Fruit fly (Drosophila melanogaster) whole organism, prepupa: ENCODE data around the gene CG14079.

Experiments
- Blimp-1 ChIP-seq: fragments of 200-800 bp; sonication (Bioruptor generic); optimal IDR thresholded peaks from 3 replicates; lab custom pipeline; 2017; ENCODE audit warnings: missing biosample characterization, missing genetic modification characterization, mild to moderate bottlenecking, moderate library complexity, missing genetic modification reagents
- CG10631 ChIP-seq: fragments of 200-800 bp; sonication (Bioruptor generic); optimal IDR thresholded peaks from 2 replicates; lab custom pipeline; 2016; ENCODE audit warnings: missing biosample characterization, missing genetic modification characterization
- CG10669 ChIP-seq: fragments of 200-800 bp; sonication (Bioruptor generic); optimal IDR thresholded peaks from 3 replicates; lab custom pipeline; 2018; ENCODE audit warnings: missing biosample characterization, mild to moderate bottlenecking, missing genetic modification characterization, moderate library complexity
- CG11294 ChIP-seq: fragments of 200-800 bp; sonication (Bioruptor generic); IDR thresholded peaks from 2 replicates; pipeline ENCODE4 v1.3.6; 2022; ENCODE audit warnings: missing biosample characterization, missing genetic modification characterization
- CG11762 ChIP-seq: fragments of 200-800 bp; sonication (Bioruptor generic); optimal IDR thresholded peaks from 3 replicates; lab custom pipeline; 2016; ENCODE audit warnings: missing biosample characterization, missing genetic modification characterization; ENCODE audit not compliant: insufficient read depth
- CG15336 ChIP-seq: fragments of 200-800 bp; sonication (Bioruptor generic); IDR thresholded peaks from 2 replicates; pipeline ENCODE4 v1.3.6; 2022; ENCODE audit warnings: missing biosample characterization, missing genetic modification characterization
- CG16779 ChIP-seq: fragments of 200-800 bp; sonication (Bioruptor generic); optimal IDR thresholded peaks from 3 replicates; lab custom pipeline; 2017; ENCODE audit warnings: missing biosample characterization, mild to moderate bottlenecking, missing genetic modification characterization
- CG3032 ChIP-seq: fragments of 200-800 bp; optimal IDR thresholded peaks from 2 replicates; lab custom pipeline; 2019; ENCODE audit warnings: missing biosample characterization, mild to moderate bottlenecking, missing genetic modification characterization, moderate library complexity
- CG31627 ChIP-seq: fragments of 200-800 bp; sonication (Bioruptor generic); optimal IDR thresholded peaks from 3 replicates; lab custom pipeline; 2016; ENCODE audit warnings: missing biosample characterization, missing genetic modification characterization
- CG32006 ChIP-seq: fragments of 200-800 bp; sonication (Bioruptor generic); optimal IDR thresholded peaks from 3 replicates; lab custom pipeline; 2017; ENCODE audit warnings: missing biosample characterization, mild to moderate bottlenecking, missing genetic modification characterization
- CG34406 ChIP-seq: fragments of 200-800 bp; sonication (Bioruptor generic); optimal IDR thresholded peaks from 3 replicates; lab custom pipeline; 2016; ENCODE audit warnings: missing biosample characterization, missing genetic modification characterization
- CG4318 ChIP-seq: fragments of 200-800 bp; sonication (Bioruptor generic); optimal IDR thresholded peaks from 3 replicates; lab custom pipeline; 2017; ENCODE audit warnings: missing biosample characterization, mild to moderate bottlenecking, missing genetic modification characterization
- CG6163 ChIP-seq: fragments of 200-800 bp; sonication (Bioruptor generic); IDR thresholded peaks from 3 replicates; pipeline ENCODE4 v1.3.6; 2022; ENCODE audit warnings: missing biosample characterization, missing genetic modification characterization
- CG6276 ChIP-seq: fragments of 200-800 bp; sonication (Bioruptor generic); optimal IDR thresholded peaks from 2 replicates; lab custom pipeline; 2017; ENCODE audit warnings: missing biosample characterization, mild to moderate bottlenecking, missing genetic modification characterization
- CG6792 ChIP-seq: fragments of 200-800 bp; sonication (Bioruptor generic); optimal IDR thresholded peaks from 3 replicates; lab custom pipeline; 2016; ENCODE audit warnings: missing biosample characterization, missing genetic modification characterization
- CG6808 ChIP-seq: fragments of 200-800 bp; sonication (Bioruptor generic); optimal IDR thresholded peaks from 3 replicates; lab custom pipeline; 2017; ENCODE audit warnings: missing biosample characterization, missing genetic modification characterization, mild to moderate bottlenecking, moderate library complexity, missing genetic modification reagents
- CG8119 ChIP-seq: fragments of 200-800 bp; sonication (Bioruptor generic); IDR thresholded peaks from 3 replicates; pipeline ENCODE4 v1.3.6; 2022; ENCODE audit warnings: missing biosample characterization, missing genetic modification characterization
- Eip75B ChIP-seq: fragments of 200-800 bp; sonication (Bioruptor generic); optimal IDR thresholded peaks from 3 replicates; lab custom pipeline; 2016; ENCODE audit warnings: missing biosample characterization, missing genetic modification characterization
- Gug ChIP-seq: fragments of 200-800 bp; sonication (Bioruptor generic); IDR thresholded peaks from 2 replicates; pipeline ENCODE4 v1.3.6; 2022; ENCODE audit warnings: missing biosample characterization, missing genetic modification characterization
- Hr38 ChIP-seq: sonication (Bioruptor generic); optimal IDR thresholded peaks from 2 replicates; lab custom pipeline; 2016; ENCODE audit warnings: missing biosample characterization, missing genetic modification characterization
- Hr39 ChIP-seq: fragments of 200-800 bp; sonication (Bioruptor generic); optimal IDR thresholded peaks from 2 replicates; lab custom pipeline; 2016; ENCODE audit warnings: missing biosample characterization, missing genetic modification characterization
- Hr4 ChIP-seq: fragments of 200-800 bp; sonication (Bioruptor generic); optimal IDR thresholded peaks from 3 replicates; lab custom pipeline; 2016; ENCODE audit warnings: missing biosample characterization, missing genetic modification characterization
- Lpt ChIP-seq: fragments of 200-800 bp; sonication (Bioruptor generic); optimal IDR thresholded peaks from 3 replicates; lab custom pipeline; 2016; ENCODE audit warnings: missing biosample characterization, missing genetic modification characterization
- Met ChIP-seq: fragments of 200-800 bp; sonication (Bioruptor generic); optimal IDR thresholded peaks from 3 replicates; lab custom pipeline; 2016; ENCODE audit warnings: missing biosample characterization, missing genetic modification characterization
- OdsH ChIP-seq: fragments of 200-800 bp; sonication (Bioruptor generic); optimal IDR thresholded peaks from 3 replicates; lab custom pipeline; 2016; ENCODE audit warnings: missing biosample characterization, missing genetic modification characterization
- Sox102F ChIP-seq: fragments of 200-800 bp; sonication (Bioruptor generic); optimal IDR thresholded peaks from 2 replicates; lab custom pipeline; 2016; ENCODE audit warnings: missing biosample characterization, mild to moderate bottlenecking, missing genetic modification characterization
- Sox14 ChIP-seq: fragments of 200-800 bp; sonication (Bioruptor generic); optimal IDR thresholded peaks from 3 replicates; lab custom pipeline; 2016; ENCODE audit warnings: missing biosample characterization, missing genetic modification characterization
- achi ChIP-seq: fragments of 200-800 bp; sonication (Bioruptor generic); optimal IDR thresholded peaks from 3 replicates; lab custom pipeline; 2016; ENCODE audit warnings: missing biosample characterization, missing genetic modification characterization
- acj6 ChIP-seq: fragments of 200-800 bp; sonication (Bioruptor generic); optimal IDR thresholded peaks from 3 replicates; lab custom pipeline; 2016; ENCODE audit warnings: missing biosample characterization, missing genetic modification characterization
- cyc ChIP-seq: fragments of 200-800 bp; sonication (Bioruptor generic); optimal IDR thresholded peaks from 3 replicates; lab custom pipeline; 2016; ENCODE audit warnings: missing biosample characterization, missing genetic modification characterization
- dac ChIP-seq: fragments of 200-800 bp; sonication (Bioruptor generic); optimal IDR thresholded peaks from 2 replicates; lab custom pipeline; 2017; ENCODE audit warnings: missing biosample characterization, mild to moderate bottlenecking, missing genetic modification characterization
- dsx ChIP-seq: fragments of 200-800 bp; optimal IDR thresholded peaks from 3 replicates; lab custom pipeline; 2019; ENCODE audit warnings: missing biosample characterization, mild to moderate bottlenecking, missing genetic modification characterization, moderate library complexity; ENCODE audit not compliant: poor library complexity, severe bottlenecking
- eg ChIP-seq: fragments of 200-800 bp; sonication (Bioruptor generic); IDR thresholded peaks from 3 replicates; pipeline ENCODE4 v1.3.6; 2022; ENCODE audit warnings: missing biosample characterization, missing genetic modification characterization
- esn ChIP-seq: fragments of 200-800 bp; sonication (Bioruptor generic); optimal IDR thresholded peaks from 2 replicates; lab custom pipeline; 2016; ENCODE audit warnings: missing biosample characterization, mild to moderate bottlenecking, missing genetic modification characterization, moderate library complexity
- fd59A ChIP-seq: fragments of 200-800 bp; sonication (Bioruptor generic); optimal IDR thresholded peaks from 2 replicates; lab custom pipeline; 2017; ENCODE audit warnings: missing biosample characterization, mild to moderate bottlenecking, missing genetic modification characterization, missing genetic modification reagents
- fd85E ChIP-seq: fragments of 200-800 bp; sonication (Bioruptor generic); optimal IDR thresholded peaks from 3 replicates; lab custom pipeline; 2016; ENCODE audit warnings: missing biosample characterization, missing genetic modification characterization
- fkh ChIP-seq: fragments of 200-800 bp; sonication (Bioruptor generic); optimal IDR thresholded peaks from 3 replicates; lab custom pipeline; 2017; ENCODE audit warnings: missing biosample characterization, mild to moderate bottlenecking, missing genetic modification characterization, moderate library complexity
- lz ChIP-seq: fragments of 200-800 bp; sonication (Bioruptor generic); optimal IDR thresholded peaks from 3 replicates; lab custom pipeline; 2016; ENCODE audit warnings: missing biosample characterization, missing genetic modification characterization
- net ChIP-seq: fragments of 200-800 bp; sonication (Bioruptor generic); optimal IDR thresholded peaks from 3 replicates; lab custom pipeline; 2016; ENCODE audit warnings: missing biosample characterization, missing genetic modification characterization
- salr ChIP-seq, 2 experiments: fragments of 200-800 bp; sonication (Bioruptor generic); optimal IDR thresholded peaks; 3 replicates each; lab custom pipeline; 2016 to 2018; ENCODE audit warnings: missing biosample characterization in 2 of 2, missing genetic modification characterization in 2 of 2, mild to moderate bottlenecking in 1 of 2
- ss ChIP-seq, 2 experiments: fragments of 200-800 bp; sonication (Bioruptor generic); optimal IDR thresholded peaks; 2 replicates in 1 of 2; 3 replicates in 1 of 2; lab custom pipeline; 2017 to 2018; ENCODE audit warnings: mild to moderate bottlenecking in 2 of 2, missing biosample characterization in 2 of 2, missing genetic modification characterization in 2 of 2, moderate library complexity in 1 of 2
- svp ChIP-seq: fragments of 200-800 bp; sonication (Bioruptor generic); peaks from one replicate; lab custom pipeline; 2016; ENCODE audit warnings: missing biosample characterization, missing genetic modification characterization
- topi ChIP-seq: fragments of 200-800 bp; sonication (Bioruptor generic); optimal IDR thresholded peaks from 3 replicates; lab custom pipeline; 2016; ENCODE audit warnings: missing biosample characterization, missing genetic modification characterization
- vri ChIP-seq: fragments of 200-800 bp; sonication (Bioruptor generic); optimal IDR thresholded peaks from 3 replicates; lab custom pipeline; 2016; ENCODE audit warnings: missing biosample characterization, mild to moderate bottlenecking, missing genetic modification characterization

The CG14079 gene

DNA sequence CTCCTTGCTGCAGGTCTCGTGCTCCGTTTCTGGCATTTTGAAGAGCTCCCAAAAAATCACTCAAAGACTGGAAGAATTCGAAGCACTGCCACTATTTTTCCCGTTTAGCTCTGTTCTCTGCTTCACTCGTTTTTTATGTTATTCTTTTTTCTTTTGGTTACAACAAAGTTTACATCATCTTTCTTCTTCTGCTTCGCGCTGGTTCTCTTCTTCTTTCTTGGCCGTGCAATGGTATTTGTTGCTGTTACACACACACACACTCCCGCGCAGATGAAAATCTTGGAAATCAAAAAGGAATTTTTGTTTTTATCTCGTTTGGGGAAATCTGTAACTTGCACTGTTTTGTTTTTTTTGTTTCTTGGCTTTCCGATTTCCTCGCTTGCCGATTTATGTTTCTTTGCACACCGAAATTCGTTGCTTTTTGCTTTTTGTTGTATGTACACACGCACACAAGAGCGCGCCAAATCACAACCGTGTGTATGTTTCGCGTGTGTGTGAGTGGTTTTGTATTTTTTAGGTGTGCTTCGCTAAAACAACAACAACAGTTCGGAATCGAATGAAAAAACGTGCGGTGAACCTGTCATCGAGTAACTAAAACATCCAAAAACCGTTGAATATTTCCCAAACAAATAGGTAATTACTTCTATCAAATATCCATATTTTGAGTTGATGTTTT lies 12.0 kb upstream of the CG14079 start:
- peak; percentile 65 for TF ChIP-seq fkh (GFP tag; lab: Kevin White, UChicago)
- peak; percentile 52 for TF ChIP-seq CG6808 (GFP tag; lab: Kevin White, UChicago)
- TF ChIP-seq CG6276 (GFP tag; lab: Kevin White, UChicago): peak; percentile 25
- no peak for TF ChIP-seq topi (GFP tag; lab: Kevin White, UChicago)
- TF ChIP-seq eg (GFP tag; lab: Robert Waterston, UW): 0 out of 3 replicates have a peak, but pooled peaks have one; percentile 11
- no peak for TF ChIP-seq Sox102F (GFP tag; lab: Kevin White, UChicago)
- TF ChIP-seq dsx (GFP tag; lab: Kevin White, UChicago): peak; percentile 68
- TF ChIP-seq CG31627 (GFP tag; lab: Kevin White, UChicago): no peak

DNA sequence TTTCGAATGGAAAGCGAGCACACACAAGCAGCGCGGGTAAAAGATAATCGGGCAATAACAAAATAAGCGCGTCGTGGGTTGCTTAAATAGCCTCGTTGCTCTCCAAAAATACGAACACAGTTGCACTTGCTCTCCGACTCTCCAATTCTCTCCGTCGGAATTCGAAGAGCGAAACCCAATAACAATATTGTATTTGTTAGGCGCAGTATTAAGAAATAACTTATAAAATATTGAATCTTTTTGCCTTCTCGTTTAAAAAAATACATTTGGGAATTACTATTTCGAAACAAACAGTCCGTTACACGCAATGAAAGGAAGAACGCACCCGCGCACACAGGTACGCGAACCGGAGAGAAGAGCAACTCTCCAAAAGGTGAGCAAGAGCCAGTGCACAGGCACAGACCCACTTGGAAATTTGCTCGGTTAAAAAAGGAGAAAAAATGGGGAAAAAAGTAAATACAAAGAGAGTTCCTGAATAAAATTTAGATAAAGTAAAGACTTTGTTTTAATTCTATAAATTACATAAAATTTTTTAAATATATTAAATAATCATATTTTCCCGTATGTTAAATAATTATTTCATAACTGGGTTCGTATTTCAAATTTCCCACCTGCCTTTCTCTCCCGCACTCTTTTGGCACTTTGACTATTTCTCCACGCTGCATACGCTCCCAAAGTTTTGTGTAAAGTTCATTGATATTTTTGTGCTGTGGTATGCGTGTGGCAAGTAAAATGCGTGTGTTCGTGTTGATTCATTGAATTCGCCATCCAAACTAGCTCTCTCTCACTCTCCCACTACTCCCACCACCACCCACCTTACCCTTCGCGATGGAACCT lies 11.2 kb upstream of the CG14079 start, which contains the start of gene Mkp3:
Mkp3 (minus strand) TSS at position 63 of the 837 bp plus-strand sequence.
- TF ChIP-seq CG4318 (GFP tag; lab: Kevin White, UChicago) (peak; percentile 83), net (GFP tag; lab: Kevin White, UChicago) (peak; percentile 85), CG11294 (GFP tag; lab: Robert Waterston, UW) (peak; percentile 87), salr (GFP tag; optimal IDR thresholded peaks at IDR 0.05; lab: Kevin White, UChicago) (peak; percentile 66 to 82), CG6792 (GFP tag; lab: Kevin White, UChicago) (peak; percentile 80), dac (GFP tag; lab: Kevin White, UChicago) (peak; percentile 71), lz (GFP tag; lab: Kevin White, UChicago) (peak; percentile 63), Hr4 (peak; percentile 69), CG32006 (GFP tag; lab: Kevin White, UChicago) (peak; percentile 93), CG10631 (GFP tag; lab: Kevin White, UChicago) (peak; percentile 87), vri (peak; percentile 73), CG8119 (GFP tag; lab: Robert Waterston, UW) (peak; percentile 97), Gug (GFP tag; lab: Robert Waterston, UW) (peak; percentile 91), fd85E (GFP tag; lab: Kevin White, UChicago) (peak; percentile 30), CG6163 (GFP tag; lab: Robert Waterston, UW) (peak; percentile 93), CG10669 (GFP tag; lab: Kevin White, UChicago) (peak; percentile 82), CG6808 (GFP tag; lab: Kevin White, UChicago) (peak; percentile 87), topi (GFP tag; lab: Kevin White, UChicago) (peak; percentile 58), esn (GFP tag; lab: Kevin White, UChicago) (peak; percentile 79), Hr38 (GFP tag; lab: Kevin White, UChicago) (no peak), OdsH (peak; percentile 88), CG15336 (GFP tag; lab: Robert Waterston, UW) (peak; percentile 98), achi (peak; percentile 92), acj6 (GFP tag; lab: Kevin White, UChicago) (peak; percentile 87), Eip75B (GFP tag; lab: Kevin White, UChicago) (peak; percentile 63), Blimp-1 (GFP tag; lab: Kevin White, UChicago) (peak; percentile 65), Lpt (GFP tag; lab: Kevin White, UChicago) (peak; percentile 86), Sox102F (GFP tag; lab: Kevin White, UChicago) (peak; percentile 70), svp (peak; percentile 83), ss (GFP tag; optimal IDR thresholded peaks at IDR 0.05; lab: Kevin White, UChicago) (peak; percentile 87 to 88), dsx (GFP tag; lab: Kevin White, UChicago) (peak; percentile 83), CG11762 (GFP tag; lab: Kevin White, UChicago) (peak; percentile 81), CG31627 (GFP tag; lab: Kevin White, UChicago) (peak; percentile 10), CG16779 (tag; lab: Kevin White, UChicago) (peak; percentile 88), Hr39 (GFP tag; lab: Kevin White, UChicago) (peak; percentile 51), fkh (GFP tag; lab: Kevin White, UChicago) (peak; percentile 81), CG34406 (GFP tag; lab: Kevin White, UChicago) (peak; percentile 88), Sox14 (GFP tag; lab: Kevin White, UChicago) (peak; percentile 51), Met (GFP tag; lab: Kevin White, UChicago) (peak; percentile 73), cyc (GFP tag; lab: Kevin White, UChicago) (peak; percentile 54), CG3032 (tag; lab: Kevin White, UChicago) (peak; percentile 91), eg (GFP tag; lab: Robert Waterston, UW) (peak; percentile 95), CG6276 (GFP tag; lab: Kevin White, UChicago) (peak; percentile 93), fd59A (GFP tag; lab: Kevin White, UChicago) (peak; percentile 83)
